Worm (Caenorhabditis elegans) whole organism, young adult: ENCODE results near the gene T04C12.8.

Source experiments
- F22D6.2 ChIP-seq: sonication (generic microtip); optimal IDR thresholded peaks from 2 replicates; lab custom pipeline; 2016; ENCODE audit warnings: mild to moderate bottlenecking, missing genetic modification characterization, missing compliant biosample characterization
- Y79H2A.3 ChIP-seq: fragments of 200-800 bp; sonication (Bioruptor generic); conservative IDR thresholded peaks from 2 replicates; pipeline ENCODE4 v1.3.6; 2022; ENCODE audit warnings: missing genetic modification reagents, missing genetic modification characterization, missing compliant biosample characterization
- ama-1 ChIP-seq, 3 experiments: fragments of 150-350 bp in 1 of 3; sonication (generic microtip) in 2 of 3; optimal IDR thresholded peaks; 2 replicates each; lab custom pipeline; 2014 to 2018; ENCODE audit warnings: missing biosample characterization in 2 of 3, missing genetic modification characterization in 2 of 3, missing genetic modification reagents in 2 of 3
- chd-7 ChIP-seq: sonication (generic microtip); optimal IDR thresholded peaks from 2 replicates; lab custom pipeline; 2016; ENCODE audit warnings: mild to moderate bottlenecking, missing genetic modification characterization, moderate library complexity, missing compliant biosample characterization
- ets-4 ChIP-seq: fragments of 200-800 bp; sonication (Bioruptor generic); optimal IDR thresholded peaks from 2 replicates; lab custom pipeline; 2018; ENCODE audit warnings: mild to moderate bottlenecking, missing genetic modification characterization, missing compliant biosample characterization
- mes-4 ChIP-seq: sonication (generic microtip); optimal IDR thresholded peaks from 2 replicates; lab custom pipeline; 2016; ENCODE audit warnings: missing genotype, missing genetic modification characterization, missing compliant biosample characterization
- snpc-4 ChIP-seq, 5 experiments: fragments of 150-350 bp in 1 of 5; sonication (generic microtip) in 4 of 5; optimal IDR thresholded peaks; 2 replicates each; lab custom pipeline; 2014 to 2018; ENCODE audit warnings: missing genetic modification characterization in 5 of 5, missing biosample characterization in 3 of 5, antibody characterized with exemption in 2 of 5, mild to moderate bottlenecking in 2 of 5, missing compliant biosample characterization in 2 of 5, missing genotype in 2 of 5, moderate library complexity in 2 of 5, missing genetic modification reagents in 1 of 5
- somi-1 ChIP-seq: fragments of 200-800 bp; sonication (Bioruptor generic); optimal IDR thresholded peaks from 2 replicates; lab custom pipeline; 2018; ENCODE audit warnings: mild to moderate bottlenecking, missing genetic modification characterization, missing compliant biosample characterization
- zfh-2 ChIP-seq: fragments of 200-800 bp; sonication (Bioruptor generic); conservative IDR thresholded peaks from 2 replicates; pipeline ENCODE4 v1.3.6; 2022; ENCODE audit warnings: missing genetic modification reagents, missing genetic modification characterization, missing compliant biosample characterization
- zim-3 ChIP-seq: sonication (generic microtip); optimal IDR thresholded peaks from 2 replicates; lab custom pipeline; 2017; ENCODE audit warnings: mild to moderate bottlenecking, missing genetic modification characterization, moderate library complexity, missing compliant biosample characterization

DNA sequence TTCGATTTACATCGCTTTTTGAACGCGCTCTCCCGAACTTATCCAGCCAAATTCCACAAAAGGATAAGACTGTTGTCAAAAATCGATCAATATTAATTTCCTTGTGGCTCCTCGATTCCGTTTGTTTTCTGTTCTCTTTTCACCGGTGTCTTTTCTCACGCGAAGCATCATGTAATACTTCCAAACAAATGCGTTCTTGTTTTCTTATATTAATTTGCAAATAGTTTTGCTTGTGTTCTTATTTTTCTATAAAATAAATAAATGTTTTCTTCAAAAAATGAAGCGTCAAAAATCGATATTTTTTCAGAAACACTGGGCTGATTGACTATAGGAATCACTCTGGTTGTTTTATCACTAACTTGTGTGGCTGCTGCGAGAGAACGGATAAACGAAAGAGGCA, 44.4 kb upstream of the T04C12.8 start, which contains the start of gene math-33:
- TF ChIP-seq zim-3 (tag; lab: Kevin White, UChicago) (no peak), ets-4 (GFP tag; lab: Kevin White, UChicago) (no peak), zfh-2 (GFP tag; lab: Robert Waterston, UW) (no peak), somi-1 (GFP tag; lab: Kevin White, UChicago) (no peak), snpc-4 (GFP tag; optimal IDR thresholded peaks at IDR 0.05; lab: Kevin White, UChicago) (no peak), snpc-4 (tag; optimal IDR thresholded peaks at IDR 0.05; lab: Kevin White, UChicago) (no peak), chd-7 (tag; lab: Kevin White, UChicago) (no peak), mes-4 (tag; lab: Kevin White, UChicago) (no peak), Y79H2A.3 (no peak), ama-1 (optimal IDR thresholded peaks at IDR 0.05; lab: Kevin White, UChicago) (no peak), ama-1 (GFP tag; optimal IDR thresholded peaks at IDR 0.05; lab: Kevin White, UChicago) (no peak), F22D6.2 (tag; lab: Kevin White, UChicago) (no peak)
